Fruit fly (Drosophila melanogaster): ENCODE data around the gene CG44815.
A peak's percentile ranks its signal among the peaks of the same experiment; 100 is the strongest.

CG44815 gene

dm6 chrX:9485175-9485574 lies 39.2 kb upstream of the CG44815 start:
- peak; percentile 9 for TF ChIP-seq CG11504 (tag; optimal IDR thresholded peaks at IDR 0.05)
- no peak for TF ChIP-seq CG10543 (GFP tag; optimal IDR thresholded peaks at IDR 0.05)
- TF ChIP-seq Dfd (GFP tag; optimal IDR thresholded peaks at IDR 0.05), result peak in 1 of 2 experiments; percentile 67
- no peak for TF ChIP-seq en (GFP tag; optimal IDR thresholded peaks at IDR 0.05)
- no peak for TF ChIP-seq tna (GFP tag; IDR thresholded peaks at IDR 0.05; ENCODE audit: partially characterized antibody)
- TF ChIP-seq sens (GFP tag), result peak; percentile 16
- TF ChIP-seq Antp (GFP tag; optimal IDR thresholded peaks at IDR 0.05), result no peak
- 0 out of 2 replicates have a peak, but pooled peaks have one; percentile 17 for TF ChIP-seq inv (GFP tag; IDR thresholded peaks at IDR 0.05; ENCODE audit: partially characterized antibody)

- TF ChIP-seq eyg (GFP tag; optimal IDR thresholded peaks at IDR 0.05), result no peak
- TF ChIP-seq CG5180 (GFP tag; optimal IDR thresholded peaks at IDR 0.05), result peak; percentile 38
- peak; percentile 46; the same call in 1 of the 2 replicates for TF ChIP-seq vvl (GFP tag; IDR thresholded peaks at IDR 0.05)
- TF ChIP-seq vnd (GFP tag; IDR thresholded peaks at IDR 0.05; ENCODE audit: partially characterized antibody), result no peak
- no peak for TF ChIP-seq CG13775 (GFP tag; optimal IDR thresholded peaks at IDR 0.05)
- 0 out of 3 replicates have a peak, but pooled peaks have one; percentile 8 for TF ChIP-seq row (GFP tag; IDR thresholded peaks at IDR 0.05)
- peak; percentile 33; the same call in 1 of the 2 replicates for TF ChIP-seq CG32532 (GFP tag; IDR thresholded peaks at IDR 0.05)
- TF ChIP-seq scrt (GFP tag; optimal IDR thresholded peaks at IDR 0.05), result peak; percentile 35
- TF ChIP-seq stc (GFP tag; IDR thresholded peaks at IDR 0.05), result no peak
- TF ChIP-seq abd-A (tag; optimal IDR thresholded peaks at IDR 0.05), result peak; percentile 29
- TF ChIP-seq ttk (GFP tag; IDR thresholded peaks at IDR 0.05), result peak; percentile 32; the same call in 1 of the 2 replicates
- TF ChIP-seq CG11504 (tag; optimal IDR thresholded peaks at IDR 0.05), result peak; percentile 10
- TF ChIP-seq CG15011 (GFP tag; optimal IDR thresholded peaks at IDR 0.05), result no peak
- TF ChIP-seq CG13894 (tag; optimal IDR thresholded peaks at IDR 0.05), result peak; percentile 39
- peak; percentile 46 for TF ChIP-seq CG10543 (GFP tag; optimal IDR thresholded peaks at IDR 0.05)
- TF ChIP-seq chinmo (GFP tag; IDR thresholded peaks at IDR 0.05; ENCODE audit: partially characterized antibody), result peak; percentile 77; the same call in 1 of the 4 replicates
- peak; percentile 58 for TF ChIP-seq cg (GFP tag; optimal IDR thresholded peaks at IDR 0.05)
- TF ChIP-seq gsb-n (tag; optimal IDR thresholded peaks at IDR 0.05), result no peak
- peak; percentile 58 for TF ChIP-seq CG12769 (tag; optimal IDR thresholded peaks at IDR 0.05)
- TF ChIP-seq CG6175 (GFP tag; IDR thresholded peaks at IDR 0.05), result peak; percentile 61; the same call in 2 of the 3 replicates
- no peak for TF ChIP-seq CG16863 (GFP tag; optimal IDR thresholded peaks at IDR 0.05)
- TF ChIP-seq crol (GFP tag; IDR thresholded peaks at IDR 0.05), result peak; percentile 92
- TF ChIP-seq cwo (GFP tag; optimal IDR thresholded peaks at IDR 0.05), result peak; percentile 2
- no peak for TF ChIP-seq CG9437 (GFP tag; optimal IDR thresholded peaks at IDR 0.05)
- peak; percentile 53 for TF ChIP-seq sqz (GFP tag; optimal IDR thresholded peaks at IDR 0.05)
- TF ChIP-seq CG8290 (GFP tag; optimal IDR thresholded peaks at IDR 0.05), result no peak
- peak in 1 of 2 experiments; percentile 22 for TF ChIP-seq CG8290 (tag; optimal IDR thresholded peaks at IDR 0.05)
- TF ChIP-seq Eip74EF (GFP tag; optimal IDR thresholded peaks at IDR 0.05), result no peak
- TF ChIP-seq kni (GFP tag; optimal IDR thresholded peaks at IDR 0.05), result peak; percentile 62
- peak; percentile 51 for TF ChIP-seq sd (tag; optimal IDR thresholded peaks at IDR 0.05)
Measured at dm6 chrX:9483613-9484012, 37.6 kb upstream of the CG44815 start.

dm6 chrX:9478756-9479155 lies 32.7 kb upstream of the CG44815 start:
- TF ChIP-seq ind (GFP tag; optimal IDR thresholded peaks at IDR 0.05) (no peak), CG4404 (GFP tag; IDR thresholded peaks at IDR 0.05) (no peak), CG8281 (tag; optimal IDR thresholded peaks at IDR 0.05) (peak; percentile 94)
